Worm (Caenorhabditis elegans): ENCODE data around the gene ilys-3.

DNA sequence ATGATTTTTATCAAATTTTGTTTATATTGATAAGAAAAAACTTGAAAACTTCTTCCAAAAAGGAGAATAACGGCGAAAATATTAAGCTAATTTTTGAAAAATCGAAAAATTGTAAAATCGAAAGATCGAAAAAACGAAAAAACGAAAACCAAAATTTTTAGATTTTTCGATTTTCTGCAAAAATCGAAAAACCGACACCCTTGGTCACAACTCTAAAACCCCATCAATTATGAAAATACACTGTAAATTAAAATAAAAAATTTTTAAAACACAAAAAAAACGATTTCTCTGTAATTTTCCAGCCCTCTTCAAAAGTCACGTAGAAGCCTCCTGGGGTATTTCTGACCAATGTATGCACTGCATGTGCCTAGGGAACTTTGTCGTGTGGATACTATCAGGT, 5.9 kb downstream of the ilys-3 start, which contains the start of gene ilys-1:
- TF ChIP-seq aly-2 (tag; optimal IDR thresholded peaks at IDR 0.05) (no peak), nhr-11 (tag; optimal IDR thresholded peaks at IDR 0.05) (no peak), zag-1 (tag; optimal IDR thresholded peaks at IDR 0.05) (no peak), tra-1 (GFP tag; IDR thresholded peaks at IDR 0.05) (no peak), ama-1 (optimal IDR thresholded peaks at IDR 0.05) (no peak), F49E8.2 (tag; optimal IDR thresholded peaks at IDR 0.05; ENCODE audit: borderline replicate concordance) (no peak), mdl-1 (tag; optimal IDR thresholded peaks at IDR 0.05) (no peak), nhr-6 (tag; optimal IDR thresholded peaks at IDR 0.05) (no peak), lin-38 (GFP tag; IDR thresholded peaks at IDR 0.05) (no peak), dmd-9 (GFP tag; IDR thresholded peaks at IDR 0.05) (no peak), snpc-4 (tag; optimal IDR thresholded peaks at IDR 0.05) (no peak)

Data from whole organism, L4 larva.